Worm (Caenorhabditis elegans): Measurements from ENCODE around the gene F36G9.13.

DNA sequence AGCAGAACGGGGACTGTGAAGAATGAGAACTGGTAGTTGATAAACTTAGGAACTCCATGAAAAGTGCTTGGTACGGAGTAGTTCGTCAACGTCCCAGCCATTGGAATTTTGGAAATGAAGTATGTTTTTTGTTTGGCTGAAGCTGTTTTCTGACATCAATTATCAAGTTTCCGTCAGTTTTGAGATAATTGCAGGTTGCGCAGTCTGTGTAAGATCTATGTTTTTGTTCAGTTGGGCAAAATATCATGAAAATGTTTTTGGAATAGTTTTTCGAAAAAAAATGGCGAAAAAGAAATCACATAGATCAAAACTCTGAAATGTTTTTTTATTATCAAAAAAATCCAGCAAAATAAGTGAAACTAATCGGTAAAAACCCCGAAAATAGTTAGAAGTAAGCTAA is 8.3 kb upstream of the F36G9.13 start, which contains the start of gene sru-22:
- TF ChIP-seq hmbx-1 (tag; optimal IDR thresholded peaks at IDR 0.05) (no peak), B0310.2 (tag; optimal IDR thresholded peaks at IDR 0.05) (no peak), ama-1 (optimal IDR thresholded peaks at IDR 0.05) (no peak), tbx-11 (GFP tag; IDR thresholded peaks at IDR 0.05) (no peak)
